Fruit fly (Drosophila melanogaster): ENCODE measurements around the gene klu.

The klu gene

DNA sequence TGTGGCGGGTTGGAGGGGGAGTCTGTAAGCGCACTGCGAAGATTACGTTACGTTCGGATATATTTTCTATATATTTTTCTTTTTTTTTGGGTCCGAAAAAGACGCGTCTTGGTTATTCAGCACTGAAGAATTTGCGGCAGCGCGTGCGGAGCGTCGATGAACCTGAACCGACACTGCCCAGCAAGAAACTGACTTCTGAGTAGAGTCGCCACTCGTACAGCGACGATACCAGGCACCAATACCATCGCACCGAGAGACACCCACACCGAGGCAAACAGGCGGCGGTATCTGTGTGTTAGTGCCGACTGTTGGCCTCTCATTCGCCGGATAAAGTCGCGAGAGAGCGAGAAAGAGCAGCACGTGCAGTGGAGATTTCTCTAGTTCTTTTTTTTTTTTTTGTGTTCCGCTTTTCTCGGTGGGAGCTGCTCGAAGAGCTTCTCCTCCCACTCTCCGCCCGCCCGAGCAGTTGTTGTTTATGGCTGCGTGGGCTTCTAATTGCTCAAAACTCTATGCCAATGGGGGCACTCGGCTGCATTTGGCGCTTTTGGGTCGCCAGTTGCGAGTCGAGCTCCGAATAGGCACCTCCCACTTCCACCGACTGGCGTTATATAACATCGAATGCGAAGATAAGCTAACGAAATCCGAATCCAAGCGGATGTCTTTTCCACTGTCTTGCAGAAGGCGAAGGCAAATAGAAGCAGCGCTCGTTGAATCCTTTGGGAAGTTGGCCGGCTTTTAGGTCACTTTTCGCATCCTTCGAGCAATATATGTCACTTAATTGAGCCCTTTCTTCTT lies at the start of gene klu (continued):
- TF ChIP-seq CG4318 (GFP tag; optimal IDR thresholded peaks at IDR 0.05) (no peak), CG11762 (GFP tag; optimal IDR thresholded peaks at IDR 0.05; ENCODE audit: insufficient read depth) (no peak), CG3032 (tag; optimal IDR thresholded peaks at IDR 0.05) (peak; percentile 26), Sox15 (GFP tag; optimal IDR thresholded peaks at IDR 0.05) (no peak), dac (GFP tag; optimal IDR thresholded peaks at IDR 0.05) (peak; percentile 64), CG8632 (GFP tag; optimal IDR thresholded peaks at IDR 0.05) (no peak), fkh (GFP tag; optimal IDR thresholded peaks at IDR 0.05) (peak; percentile 37), CG8319 (GFP tag; optimal IDR thresholded peaks at IDR 0.05) (no peak), Sox14 (GFP tag; optimal IDR thresholded peaks at IDR 0.05) (peak; percentile 51)

DNA sequence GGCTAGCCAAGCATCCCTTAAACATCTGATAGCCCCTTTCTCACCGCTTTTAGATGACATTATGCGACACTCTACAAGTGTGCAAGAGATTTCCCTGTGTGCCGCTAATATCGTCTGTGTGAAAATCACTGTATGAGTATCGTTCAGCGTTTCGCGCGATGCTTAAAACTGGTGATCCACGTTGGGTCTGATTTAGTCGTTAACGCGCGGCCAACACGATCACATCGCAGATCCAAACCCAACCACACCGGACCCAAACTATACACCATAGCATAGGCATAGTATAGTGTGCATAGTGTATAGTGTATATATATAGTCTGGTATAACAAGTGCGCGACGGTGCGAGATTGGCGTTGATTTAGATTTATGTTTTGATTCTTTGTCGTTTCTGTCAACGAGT lies 44.9 kb upstream of the klu start, which contains the start of gene CG7888:
Gene CG7888 (plus strand): TSS at position 193 of the 400 bp plus-strand sequence.
- TF ChIP-seq CG1621 (tag; optimal IDR thresholded peaks at IDR 0.05): no peak
- 0 out of 2 replicates have a peak, but pooled peaks have one; percentile 11 for TF ChIP-seq CG15336 (GFP tag; IDR thresholded peaks at IDR 0.05)

DNA sequence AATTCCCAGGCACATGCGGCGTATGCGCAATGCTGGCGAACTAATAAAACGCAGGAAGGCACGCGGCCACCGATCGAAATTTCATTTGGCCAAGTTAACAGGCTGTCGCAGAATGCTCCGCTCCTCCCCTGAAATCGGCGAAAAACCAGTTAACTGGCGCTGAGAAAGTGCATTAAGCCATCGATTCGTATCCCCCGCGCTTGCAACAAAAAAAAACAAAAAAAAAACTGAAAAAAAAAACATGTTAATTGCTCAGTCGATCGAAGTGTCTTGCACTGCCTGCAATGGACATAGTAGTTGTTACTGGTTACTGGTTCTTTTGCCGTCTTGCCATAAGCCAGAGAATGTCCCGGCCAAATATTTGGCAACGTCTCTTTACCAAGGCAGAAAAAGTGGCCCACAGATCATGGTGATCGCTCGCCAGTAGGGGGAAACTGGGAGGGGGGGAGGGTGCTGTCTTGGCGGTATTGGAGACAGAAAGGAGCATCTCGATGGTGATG lies 43.8 kb upstream of the klu start:
- TF ChIP-seq eg (GFP tag; IDR thresholded peaks at IDR 0.05) (peak; percentile 74), dsx (GFP tag; optimal IDR thresholded peaks at IDR 0.05; ENCODE audit: poor library complexity, severe bottlenecking) (no peak), CG1621 (tag; optimal IDR thresholded peaks at IDR 0.05) (no peak), Hr39 (GFP tag; optimal IDR thresholded peaks at IDR 0.05) (no peak), CG34406 (GFP tag; optimal IDR thresholded peaks at IDR 0.05) (no peak), CG3919 (GFP tag; optimal IDR thresholded peaks at IDR 0.05) (peak; percentile 12), CG32006 (GFP tag; optimal IDR thresholded peaks at IDR 0.05) (peak; percentile 15), CG6163 (GFP tag; IDR thresholded peaks at IDR 0.05) (peak; percentile 71; the same call in 2 of the 3 replicates), Sox102F (GFP tag; optimal IDR thresholded peaks at IDR 0.05) (no peak), Lpt (GFP tag; optimal IDR thresholded peaks at IDR 0.05) (peak; percentile 18), cyc (GFP tag; optimal IDR thresholded peaks at IDR 0.05) (no peak), Blimp-1 (GFP tag; optimal IDR thresholded peaks at IDR 0.05) (no peak), CG15336 (GFP tag; IDR thresholded peaks at IDR 0.05) (peak; percentile 69), CG7368 (GFP tag; optimal IDR thresholded peaks at IDR 0.05) (no peak), CG8119 (GFP tag; IDR thresholded peaks at IDR 0.05) (peak; percentile 64), Gug (GFP tag; IDR thresholded peaks at IDR 0.05) (peak; percentile 24; the same call in 1 of the 2 replicates), dac (GFP tag; optimal IDR thresholded peaks at IDR 0.05) (peak; percentile 17), Eip78C (GFP tag) (peak; percentile 47), CG6276 (GFP tag; optimal IDR thresholded peaks at IDR 0.05) (peak; percentile 75), esn (GFP tag; optimal IDR thresholded peaks at IDR 0.05) (no peak), CG8319 (GFP tag; optimal IDR thresholded peaks at IDR 0.05) (no peak), CG16779 (tag; optimal IDR thresholded peaks at IDR 0.05) (peak; percentile 29), CG11294 (GFP tag; IDR thresholded peaks at IDR 0.05) (0 out of 2 replicates have a peak, but pooled peaks have one; percentile 7)

DNA sequence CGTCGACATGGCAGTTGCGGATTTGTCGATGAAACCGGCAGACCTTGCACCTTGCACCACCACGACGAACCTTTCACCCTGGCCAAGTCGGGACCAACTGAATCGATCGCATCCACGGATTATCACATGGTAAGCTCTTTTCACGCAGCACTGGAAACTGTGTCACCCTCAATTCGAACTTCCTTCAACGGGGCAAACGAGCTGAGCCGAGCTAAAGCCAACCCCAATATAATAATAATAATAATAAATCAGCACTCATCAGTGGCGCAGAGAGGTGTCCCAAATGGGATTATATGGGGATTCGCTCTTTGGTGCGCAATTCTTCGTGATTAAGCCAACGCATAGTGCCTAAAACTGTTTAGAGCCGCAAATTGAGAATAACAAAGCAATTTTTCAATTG lies 42.3 kb upstream of the klu start, which contains the start of gene CG43693:
Gene CG43693 (minus strand): TSS at position 101 of the 400 bp plus-strand sequence.
- TF ChIP-seq CG16779 (tag; optimal IDR thresholded peaks at IDR 0.05): no peak
- TF ChIP-seq CG32006 (GFP tag; optimal IDR thresholded peaks at IDR 0.05): no peak
- no peak for TF ChIP-seq Eip93F (GFP tag; optimal IDR thresholded peaks at IDR 0.05)
- no peak for TF ChIP-seq Blimp-1 (GFP tag; optimal IDR thresholded peaks at IDR 0.05)
- TF ChIP-seq CG3919 (GFP tag; optimal IDR thresholded peaks at IDR 0.05): no peak
- no peak for TF ChIP-seq salr (GFP tag; optimal IDR thresholded peaks at IDR 0.05)
- TF ChIP-seq eg (GFP tag; IDR thresholded peaks at IDR 0.05): no peak
- TF ChIP-seq CG8319 (GFP tag; optimal IDR thresholded peaks at IDR 0.05): no peak
- no peak for TF ChIP-seq CG8632 (GFP tag; optimal IDR thresholded peaks at IDR 0.05)
- no peak for TF ChIP-seq Eip78C (GFP tag)
- TF ChIP-seq CG8119 (GFP tag; IDR thresholded peaks at IDR 0.05): no peak
- TF ChIP-seq CG6854 (GFP tag; optimal IDR thresholded peaks at IDR 0.05): no peak
- no peak for TF ChIP-seq CG7368 (GFP tag; optimal IDR thresholded peaks at IDR 0.05)
- TF ChIP-seq Sox14 (GFP tag; optimal IDR thresholded peaks at IDR 0.05): no peak
- TF ChIP-seq CG31627 (GFP tag; optimal IDR thresholded peaks at IDR 0.05): no peak
- no peak for TF ChIP-seq lz (GFP tag; optimal IDR thresholded peaks at IDR 0.05)
- no peak for TF ChIP-seq fd59A (GFP tag; optimal IDR thresholded peaks at IDR 0.05)
- no peak for TF ChIP-seq Ets21C (GFP tag; optimal IDR thresholded peaks at IDR 0.05)
- no peak for TF ChIP-seq Hr39 (GFP tag; optimal IDR thresholded peaks at IDR 0.05)
